Worm (Caenorhabditis elegans) whole organism, L1 larva: ENCODE results near the gene ceh-13.

ENCODE experiments used
- ama-1 ChIP-seq: fragments of 150-350 bp; optimal IDR thresholded peaks from 2 replicates; lab custom pipeline; 2014
- blmp-1 ChIP-seq: fragments of 150-350 bp; optimal IDR thresholded peaks from 2 replicates; lab custom pipeline; 2014; ENCODE audit warnings: missing biosample characterization, missing genetic modification characterization
- fkh-10 ChIP-seq: sonication (generic microtip); optimal IDR thresholded peaks from 2 replicates; lab custom pipeline; 2017; ENCODE audit warnings: missing biosample characterization, missing genetic modification reagents, missing genetic modification characterization
- rnt-1 ChIP-seq: sonication (generic microtip); optimal IDR thresholded peaks from 2 replicates; lab custom pipeline; 2016; ENCODE audit warnings: mild to moderate bottlenecking, missing genetic modification characterization, moderate library complexity, missing compliant biosample characterization
- skn-1 ChIP-seq: fragments of 150-350 bp; optimal IDR thresholded peaks from 2 replicates; lab custom pipeline; 2014; ENCODE audit warnings: missing biosample characterization, missing genetic modification characterization
- unc-62 ChIP-seq: fragments of 150-350 bp; optimal IDR thresholded peaks from 2 replicates; lab custom pipeline; 2014; ENCODE audit warnings: missing biosample characterization, missing genetic modification reagents, missing genetic modification characterization
- zag-1 ChIP-seq: fragments of 150-350 bp; optimal IDR thresholded peaks from 2 replicates; lab custom pipeline; 2014; ENCODE audit warnings: missing biosample characterization, missing genetic modification characterization

DNA sequence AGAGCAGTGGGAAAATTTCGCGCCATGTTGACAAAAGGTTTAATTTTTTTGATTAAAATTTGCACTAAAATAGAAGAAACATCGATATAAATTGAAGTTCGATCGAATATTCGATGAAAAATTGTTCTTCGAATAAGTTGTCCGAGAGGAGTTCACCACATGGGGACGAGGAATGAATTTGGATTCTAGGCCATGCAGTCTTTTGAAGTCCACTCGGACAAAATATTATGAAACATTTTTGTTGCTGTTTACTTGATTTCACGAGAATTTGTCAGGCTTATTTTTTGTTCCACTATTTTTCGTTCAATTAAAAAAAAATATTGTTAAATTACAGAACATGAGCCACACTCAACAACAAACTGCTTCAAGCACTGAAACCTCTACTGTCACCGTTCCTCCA is 34.8 kb upstream of the ceh-13 start, which contains the start of the genes cux-7 and C07H6.2:
- TF ChIP-seq rnt-1 (tag; lab: Kevin White, UChicago) (peak; percentile 100), blmp-1 (tag; lab: Kevin White, UChicago) (peak; percentile 69), zag-1 (peak; percentile 22), fkh-10 (GFP tag; lab: Kevin White, UChicago) (peak; percentile 6), unc-62 (GFP tag; lab: Kevin White, UChicago) (no peak), ama-1 (lab: Kevin White, UChicago) (peak; percentile 62), skn-1 (tag; lab: Kevin White, UChicago) (peak; percentile 93)
